Worm (Caenorhabditis elegans) whole organism, late embryonic: ENCODE results near the gene srw-145.

Experiments used
- K09A11.1 ChIP-seq: sonication (generic microtip); optimal IDR thresholded peaks from 2 replicates; lab custom pipeline; 2017; ENCODE audit warnings: antibody characterized with exemption, mild to moderate bottlenecking, missing genetic modification characterization, missing compliant biosample characterization; ENCODE audit not compliant: insufficient read depth
- T23F11.4 ChIP-seq: fragments of 200-800 bp; sonication (Bioruptor generic); optimal IDR thresholded peaks from 2 replicates; lab custom pipeline; 2018; ENCODE audit warnings: mild to moderate bottlenecking, missing genetic modification characterization, missing compliant biosample characterization
- ceh-22 ChIP-seq: sonication (generic microtip); optimal IDR thresholded peaks from 2 replicates; lab custom pipeline; 2017; ENCODE audit warnings: missing biosample characterization, missing genetic modification characterization
- ceh-24 ChIP-seq: sonication (generic microtip); optimal IDR thresholded peaks from 2 replicates; lab custom pipeline; 2016; ENCODE audit warnings: mild to moderate bottlenecking, missing genetic modification characterization, missing compliant biosample characterization
- dve-1 ChIP-seq: sonication (generic microtip); optimal IDR thresholded peaks from 2 replicates; lab custom pipeline; 2017; ENCODE audit warnings: antibody characterized with exemption, mild to moderate bottlenecking, missing genetic modification characterization, missing compliant biosample characterization
- ets-4 ChIP-seq: sonication (generic microtip); optimal IDR thresholded peaks from 2 replicates; lab custom pipeline; 2016; ENCODE audit warnings: missing genetic modification characterization, missing compliant biosample characterization
- fkh-10 ChIP-seq: fragments of 150-350 bp; optimal IDR thresholded peaks from 2 replicates; lab custom pipeline; 2014; ENCODE audit warnings: missing biosample characterization, missing genetic modification reagents, missing genetic modification characterization
- nhr-11 ChIP-seq: fragments of 150-350 bp; optimal IDR thresholded peaks from 2 replicates; lab custom pipeline; 2014; ENCODE audit warnings: missing biosample characterization, missing genetic modification characterization
- pha-4 ChIP-seq: fragments of 150-350 bp; optimal IDR thresholded peaks from 2 replicates; lab custom pipeline; 2018; ENCODE audit warnings: missing biosample characterization, missing genetic modification reagents, missing genetic modification characterization
- sdc-2 ChIP-seq: sonication (generic microtip); optimal IDR thresholded peaks from 2 replicates; lab custom pipeline; 2016; ENCODE audit warnings: missing genotype, missing genetic modification characterization, missing compliant biosample characterization
- sox-4 ChIP-seq: sonication (generic microtip); optimal IDR thresholded peaks from 2 replicates; lab custom pipeline; 2017; ENCODE audit warnings: mild to moderate bottlenecking, missing genetic modification characterization, inconsistent platforms, missing compliant biosample characterization
- tbx-7 ChIP-seq: sonication (generic microtip); optimal IDR thresholded peaks from 2 replicates; lab custom pipeline; 2016; ENCODE audit warnings: missing genotype, missing genetic modification characterization, missing compliant biosample characterization
- unc-86 ChIP-seq: sonication (generic microtip); optimal IDR thresholded peaks from 2 replicates; lab custom pipeline; 2016; ENCODE audit warnings: missing genetic modification characterization, missing compliant biosample characterization
- zip-5 ChIP-seq: sonication (generic microtip); optimal IDR thresholded peaks from 2 replicates; lab custom pipeline; 2016; ENCODE audit warnings: missing genetic modification characterization, missing compliant biosample characterization

DNA sequence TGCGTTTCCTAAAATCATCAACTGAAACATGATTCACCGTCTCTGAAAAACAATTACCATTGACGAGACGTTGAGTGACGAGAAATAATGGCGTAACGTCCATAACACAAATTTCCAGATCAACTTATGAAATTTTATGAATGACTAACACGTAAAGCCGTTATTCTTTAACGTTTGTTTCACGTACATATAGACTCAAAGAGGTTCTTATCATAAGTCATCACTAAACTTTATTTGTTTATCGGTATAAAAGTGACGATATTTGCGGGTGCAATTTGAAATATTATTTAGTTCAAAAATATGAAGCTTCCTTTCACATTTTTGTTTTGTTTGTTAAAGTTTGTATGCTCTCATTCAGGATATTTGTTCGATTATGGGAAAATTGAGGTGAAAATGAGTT lies 37.7 kb upstream of the srw-145 start, which contains the start of gene oac-3:
- TF ChIP-seq fkh-10 (no peak), sox-4 (tag; lab: Kevin White, UChicago) (no peak), ceh-24 (tag; lab: Kevin White, UChicago) (no peak), pha-4 (tag; lab: Kevin White, UChicago) (no peak), sdc-2 (tag; lab: Kevin White, UChicago) (no peak), K09A11.1 (tag; lab: Kevin White, UChicago) (no peak), dve-1 (tag; lab: Kevin White, UChicago) (no peak), zip-5 (tag; lab: Kevin White, UChicago) (no peak), ceh-22 (tag; lab: Kevin White, UChicago) (no peak), unc-86 (tag; lab: Kevin White, UChicago) (no peak), T23F11.4 (GFP tag; lab: Kevin White, UChicago) (no peak), ets-4 (tag; lab: Kevin White, UChicago) (no peak), tbx-7 (tag; lab: Kevin White, UChicago) (no peak), nhr-11 (tag; lab: Kevin White, UChicago) (no peak)
